Worm (Caenorhabditis elegans) whole organism, midembryonic: ENCODE results near the gene abi-1.

Source experiments
- T22C8.4 ChIP-seq: fragments of 200-800 bp; sonication (Bioruptor generic); IDR thresholded peaks from 2 replicates; pipeline ENCODE4 v1.3.6; 2022; ENCODE audit warnings: missing genetic modification characterization, missing compliant biosample characterization
- cog-1 ChIP-seq: sonication (generic microtip); optimal IDR thresholded peaks from 2 replicates; lab custom pipeline; 2016; ENCODE audit warnings: missing genetic modification characterization, missing compliant biosample characterization
- flt-1 ChIP-seq: fragments of 200-800 bp; sonication (Bioruptor generic); IDR thresholded peaks from 2 replicates; pipeline ENCODE4 v1.3.6; 2022; ENCODE audit warnings: missing genetic modification characterization, missing compliant biosample characterization
- klf-2 ChIP-seq: fragments of 200-800 bp; sonication (Bioruptor generic); conservative IDR thresholded peaks from 2 replicates; pipeline ENCODE4 v1.3.6; 2022; ENCODE audit warnings: missing genetic modification reagents, missing genetic modification characterization, missing compliant biosample characterization
- med-1 ChIP-seq: sonication (generic microtip); optimal IDR thresholded peaks from 2 replicates; lab custom pipeline; 2017; ENCODE audit warnings: missing genetic modification characterization, mild to moderate bottlenecking, missing compliant biosample characterization, antibody characterized with exemption, missing genetic modification reagents; ENCODE audit not compliant: insufficient read depth
- tab-1 ChIP-seq: fragments of 200-800 bp; sonication (Bioruptor generic); IDR thresholded peaks from 2 replicates; pipeline ENCODE4 v1.3.6; 2022; ENCODE audit warnings: missing genetic modification characterization, missing compliant biosample characterization
- ztf-23 ChIP-seq: fragments of 200-800 bp; sonication (Bioruptor generic); IDR thresholded peaks from 2 replicates; pipeline ENCODE4 v1.3.6; 2022; ENCODE audit warnings: missing genetic modification reagents, missing genetic modification characterization, missing compliant biosample characterization
- ztf-29 ChIP-seq: fragments of 200-800 bp; sonication (Bioruptor generic); IDR thresholded peaks from 2 replicates; pipeline ENCODE4 v1.3.6; 2022; ENCODE audit warnings: missing genetic modification reagents, missing genetic modification characterization, missing compliant biosample characterization

DNA sequence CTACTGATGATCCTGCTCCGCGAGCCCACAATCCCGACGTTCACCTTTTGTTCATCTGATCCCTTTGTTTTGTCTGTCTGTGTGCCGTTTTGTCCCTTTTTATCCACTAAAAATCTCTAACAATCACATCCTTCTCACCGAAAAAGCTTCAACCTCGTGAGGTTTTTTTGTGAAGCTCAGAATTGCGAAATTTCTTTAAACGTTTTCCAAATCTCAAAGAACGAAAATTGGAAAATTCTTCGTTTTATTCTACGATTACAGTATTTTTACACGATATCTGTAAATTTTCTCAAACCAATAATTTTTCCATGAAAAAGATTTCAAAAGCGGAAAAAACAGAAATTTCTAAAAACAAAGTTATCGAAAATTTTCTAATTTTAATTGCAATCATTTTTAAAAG is 18.3 kb downstream of the abi-1 start:
- TF ChIP-seq T22C8.4 (no peak), tab-1 (GFP tag; lab: Robert Waterston, UW) (no peak), med-1 (GFP tag; lab: Kevin White, UChicago) (no peak), ztf-29 (GFP tag; lab: Robert Waterston, UW) (no peak), flt-1 (GFP tag; lab: Robert Waterston, UW) (no peak), ztf-23 (GFP tag; lab: Robert Waterston, UW) (no peak), klf-2 (GFP tag; lab: Robert Waterston, UW) (no peak), cog-1 (tag; lab: Kevin White, UChicago) (no peak)
